Fruit fly (Drosophila melanogaster): ENCODE data around the gene sloth2.

sloth2 gene

DNA sequence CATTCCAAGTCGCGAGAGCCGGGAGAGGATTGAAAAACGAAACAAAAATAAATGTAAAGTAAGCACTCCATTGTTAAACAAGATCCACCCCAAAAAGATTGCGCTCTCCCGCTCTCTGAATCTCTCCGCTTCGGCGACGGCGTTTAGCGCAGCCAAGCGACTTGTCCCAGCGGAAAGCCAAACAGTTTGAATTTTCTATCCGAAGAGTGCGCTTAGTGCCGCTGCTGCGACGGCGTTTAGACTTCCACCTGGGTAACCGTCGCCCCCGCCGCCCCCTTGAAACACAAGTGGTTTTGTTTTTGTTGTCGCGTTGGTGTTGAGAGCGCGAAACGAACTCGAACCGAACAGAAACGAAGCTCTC is 12.7 kb upstream of the sloth2 start, which contains the start of gene Inx2 (continued):
- peak; percentile 60; the same call in 1 of the 3 replicates for TF ChIP-seq gce (GFP tag; IDR thresholded peaks at IDR 0.05)
- TF ChIP-seq Asciz (GFP tag; optimal IDR thresholded peaks at IDR 0.05) = peak; percentile 41
- TF ChIP-seq dpn (GFP tag; optimal IDR thresholded peaks at IDR 0.05) = no peak
- no peak for TF ChIP-seq CG18764 (GFP tag; optimal IDR thresholded peaks at IDR 0.05)
- no peak for TF ChIP-seq Lhr (GFP tag; optimal IDR thresholded peaks at IDR 0.05)
- TF ChIP-seq hkb (optimal IDR thresholded peaks at IDR 0.05) = no peak
- peak; percentile 48 for TF ChIP-seq hkb (GFP tag; IDR thresholded peaks at IDR 0.05)
- no peak for TF ChIP-seq Fer3 (tag; optimal IDR thresholded peaks at IDR 0.05)
- peak; percentile 71; the same call in 2 of the 3 replicates for TF ChIP-seq CG34422 (GFP tag; IDR thresholded peaks at IDR 0.05)
- no peak for TF ChIP-seq chif (GFP tag; optimal IDR thresholded peaks at IDR 0.05)
- TF ChIP-seq CG7357 (GFP tag; IDR thresholded peaks at IDR 0.05) = no peak
- TF ChIP-seq CG1233 (GFP tag; optimal IDR thresholded peaks at IDR 0.05) = no peak
- TF ChIP-seq B-H2 (GFP tag; optimal IDR thresholded peaks at IDR 0.05) = peak; percentile 62
- TF ChIP-seq toy (GFP tag; IDR thresholded peaks at IDR 0.05) = no peak
- TF ChIP-seq Oaz (GFP tag; IDR thresholded peaks at IDR 0.05) = no peak
- peak; percentile 59 for TF ChIP-seq oc (tag; optimal IDR thresholded peaks at IDR 0.05)
- TF ChIP-seq CG13296 (GFP tag; optimal IDR thresholded peaks at IDR 0.05) = peak; percentile 49
- TF ChIP-seq corto (GFP tag; optimal IDR thresholded peaks at IDR 0.05) = no peak
- TF ChIP-seq Drgx (GFP tag; IDR thresholded peaks at IDR 0.05) = peak; percentile 12; the same call in 1 of the 2 replicates
- TF ChIP-seq Hsf (GFP tag; optimal IDR thresholded peaks at IDR 0.05) = no peak
- TF ChIP-seq usp (GFP tag; optimal IDR thresholded peaks at IDR 0.05) = no peak
- no peak for TF ChIP-seq CG16779 (GFP tag; IDR thresholded peaks at IDR 0.05)
- TF ChIP-seq CG9876 (GFP tag; optimal IDR thresholded peaks at IDR 0.05) = no peak
- peak; percentile 63; the same call in 1 of the 2 replicates for TF ChIP-seq Bgb (GFP tag; IDR thresholded peaks at IDR 0.05; ENCODE audit: partially characterized antibody)
- TF ChIP-seq CG15479 (GFP tag; optimal IDR thresholded peaks at IDR 0.05) = peak; percentile 31
- no peak for TF ChIP-seq zen (tag; optimal IDR thresholded peaks at IDR 0.05)
- no peak for TF ChIP-seq CG13123 (GFP tag; optimal IDR thresholded peaks at IDR 0.05)
- TF ChIP-seq org-1 (GFP tag; optimal IDR thresholded peaks at IDR 0.05) = no peak
- no peak for TF ChIP-seq az2 (GFP tag; optimal IDR thresholded peaks at IDR 0.05)
- TF ChIP-seq dimm (GFP tag; IDR thresholded peaks at IDR 0.05) = no peak
- no peak; the same call in 1 of the 2 replicates for TF ChIP-seq CG31441 (GFP tag; IDR thresholded peaks at IDR 0.05)
- no peak for TF ChIP-seq fd96Cb (tag; optimal IDR thresholded peaks at IDR 0.05)
- peak; percentile 62 for TF ChIP-seq CG7987 (GFP tag; optimal IDR thresholded peaks at IDR 0.05)
- peak; percentile 58 for TF ChIP-seq lab (GFP tag; optimal IDR thresholded peaks at IDR 0.05)
- TF ChIP-seq CG17385 (GFP tag; optimal IDR thresholded peaks at IDR 0.05) = peak; percentile 48
- peak; percentile 32 for TF ChIP-seq CG8924 (tag; optimal IDR thresholded peaks at IDR 0.05)
- no peak for TF ChIP-seq tll (GFP tag; optimal IDR thresholded peaks at IDR 0.05)
- peak; percentile 10 for TF ChIP-seq CG11398 (GFP tag; optimal IDR thresholded peaks at IDR 0.05)
- no peak for TF ChIP-seq pho (GFP tag; optimal IDR thresholded peaks at IDR 0.05)
- TF ChIP-seq CrebB (tag; optimal IDR thresholded peaks at IDR 0.05) = peak; percentile 58
- no peak for TF ChIP-seq mam (GFP tag; optimal IDR thresholded peaks at IDR 0.05)
- no peak for TF ChIP-seq CG34224 (GFP tag; IDR thresholded peaks at IDR 0.05; ENCODE audit: partially characterized antibody)
- peak; percentile 54 for TF ChIP-seq sd (tag; optimal IDR thresholded peaks at IDR 0.05)
- TF ChIP-seq CG3847 (GFP tag; IDR thresholded peaks at IDR 0.05) = no peak
- TF ChIP-seq CG10366 (GFP tag; IDR thresholded peaks at IDR 0.05) = no peak
- no peak for TF ChIP-seq GATAe (GFP tag; conservative IDR thresholded peaks at IDR 0.05)
- TF ChIP-seq Dek (tag; optimal IDR thresholded peaks at IDR 0.05) = no peak
- TF ChIP-seq slp2 (GFP tag; optimal IDR thresholded peaks at IDR 0.05) = no peak
- no peak for TF ChIP-seq trem (tag; optimal IDR thresholded peaks at IDR 0.05)
- peak; percentile 32 for TF ChIP-seq onecut (GFP tag; IDR thresholded peaks at IDR 0.05)
- peak; percentile 26; the same call in 1 of the 3 replicates for TF ChIP-seq dysf (GFP tag; IDR thresholded peaks at IDR 0.05)
- TF ChIP-seq Atf3 (GFP tag; optimal IDR thresholded peaks at IDR 0.05) = no peak
